Worm (Caenorhabditis elegans) whole organism, L4 larva: ENCODE measurements around the gene Y53F4B.62.

ENCODE experiments used
- F26F4.8 ChIP-seq: fragments of 200-800 bp; sonication (Bioruptor generic); conservative IDR thresholded peaks from 2 replicates; pipeline ENCODE4 v1.3.6; 2022; ENCODE audit warnings: missing genetic modification characterization, missing compliant biosample characterization
- F44E2.7 ChIP-seq: fragments of 200-800 bp; sonication (Bioruptor generic); IDR thresholded peaks from 2 replicates; pipeline ENCODE4 v2.1.2; 2022; ENCODE audit warnings: missing genetic modification characterization, missing compliant biosample characterization
- F49E8.2 ChIP-seq: sonication (generic microtip); optimal IDR thresholded peaks from 2 replicates; lab custom pipeline; 2016; ENCODE audit warnings: missing compliant biosample characterization, mild to moderate bottlenecking, missing genetic modification characterization, borderline replicate concordance
- T20F7.1 ChIP-seq: fragments of 200-800 bp; sonication (Bioruptor generic); optimal IDR thresholded peaks from 2 replicates; lab custom pipeline; 2018; ENCODE audit warnings: mild to moderate bottlenecking, missing genetic modification characterization, missing compliant biosample characterization
- T26A8.4 ChIP-seq: fragments of 200-800 bp; sonication (Bioruptor generic); IDR thresholded peaks from 2 replicates; pipeline ENCODE4 v1.3.6; 2022; ENCODE audit warnings: missing genetic modification characterization, missing compliant biosample characterization
- Y105C5A.15 ChIP-seq: fragments of 200-800 bp; sonication (Bioruptor generic); IDR thresholded peaks from 2 replicates; pipeline ENCODE4 v1.3.6; 2022; ENCODE audit warnings: missing genetic modification characterization, missing compliant biosample characterization
- Y48G9A.11 ChIP-seq: fragments of 200-800 bp; sonication (Bioruptor generic); IDR thresholded peaks from 2 replicates; pipeline ENCODE4 v1.3.6; 2022; ENCODE audit warnings: missing genetic modification reagents, missing genetic modification characterization, missing compliant biosample characterization
- Y75B8A.6 ChIP-seq: fragments of 200-800 bp; sonication (Bioruptor generic); IDR thresholded peaks from 2 replicates; pipeline ENCODE4 v1.3.6; 2022; ENCODE audit warnings: missing genetic modification reagents, missing genetic modification characterization, missing compliant biosample characterization
- ZK337.2 ChIP-seq: fragments of 200-800 bp; sonication (Bioruptor generic); IDR thresholded peaks from 2 replicates; pipeline ENCODE4 v1.3.6; 2022; ENCODE audit warnings: missing genetic modification reagents, missing genetic modification characterization, missing compliant biosample characterization
- ZK546.5 ChIP-seq, 2 experiments: sonication (generic microtip); optimal IDR thresholded peaks; 2 replicates each; lab custom pipeline; 2017; ENCODE audit warnings: missing biosample characterization in 2 of 2, missing genetic modification characterization in 2 of 2
- aha-1 ChIP-seq: fragments of 150-350 bp; peaks from one replicate; lab custom pipeline; 2014; ENCODE audit warnings: missing biosample characterization, missing genetic modification characterization
- arid-1 ChIP-seq: fragments of 200-800 bp; sonication (Bioruptor generic); conservative IDR thresholded peaks from 2 replicates; pipeline ENCODE4 v1.3.6; 2022; ENCODE audit warnings: missing genetic modification reagents, missing genetic modification characterization, missing compliant biosample characterization
- ceh-28 ChIP-seq: fragments of 150-350 bp; optimal IDR thresholded peaks from 2 replicates; lab custom pipeline; 2014; ENCODE audit warnings: missing biosample characterization, missing genetic modification reagents, missing genetic modification characterization
- ceh-32 ChIP-seq: sonication (generic microtip); optimal IDR thresholded peaks from 2 replicates; lab custom pipeline; 2016; ENCODE audit warnings: mild to moderate bottlenecking, missing genetic modification characterization, missing compliant biosample characterization; ENCODE audit not compliant: poor library complexity
- ctbp-1 ChIP-seq: fragments of 200-800 bp; sonication (Bioruptor generic); IDR thresholded peaks from 2 replicates; pipeline ENCODE4 v1.3.6; 2022; ENCODE audit warnings: missing genetic modification reagents, missing genetic modification characterization, missing compliant biosample characterization
- daf-12 ChIP-seq: fragments of 150-350 bp; optimal IDR thresholded peaks from 2 replicates; lab custom pipeline; 2014; ENCODE audit warnings: missing biosample characterization, missing genetic modification reagents, missing genetic modification characterization
- daf-16 ChIP-seq, 3 experiments: sonication (generic microtip); optimal IDR thresholded peaks; 2 replicates each; lab custom pipeline; 2016 to 2017; ENCODE audit warnings: missing genetic modification characterization in 3 of 3, missing genetic modification reagents in 3 of 3, mild to moderate bottlenecking in 2 of 3, missing compliant biosample characterization in 2 of 3, missing biosample characterization in 1 of 3, moderate library complexity in 1 of 3
- daf-19 ChIP-seq: fragments of 200-800 bp; sonication (Bioruptor generic); conservative IDR thresholded peaks from 2 replicates; pipeline ENCODE4 v1.3.6; 2022; ENCODE audit warnings: missing genetic modification characterization, missing compliant biosample characterization
- dpl-1 ChIP-seq: fragments of 150-350 bp; optimal IDR thresholded peaks from 2 replicates; lab custom pipeline; 2014; ENCODE audit warnings: missing biosample characterization, missing genetic modification reagents, missing genetic modification characterization
- egl-27 ChIP-seq: sonication (generic microtip); optimal IDR thresholded peaks from 3 replicates; lab custom pipeline; 2017; ENCODE audit warnings: missing biosample characterization, missing genetic modification reagents, missing genetic modification characterization
- lin-39 ChIP-seq: fragments of 150-350 bp; optimal IDR thresholded peaks from 2 replicates; lab custom pipeline; 2014; ENCODE audit warnings: missing biosample characterization, missing genetic modification reagents, missing genetic modification characterization
- mdl-1 ChIP-seq, 2 experiments: fragments of 150-350 bp in 1 of 2; sonication (generic microtip) in 1 of 2; optimal IDR thresholded peaks; 2 replicates each; lab custom pipeline; 2014 to 2017; ENCODE audit warnings: missing biosample characterization in 2 of 2, missing genetic modification characterization in 2 of 2
- mep-1 ChIP-seq: fragments of 150-350 bp; sonication (generic microtip); optimal IDR thresholded peaks from 3 replicates; lab custom pipeline; 2014; ENCODE audit warnings: missing biosample characterization, missing genetic modification characterization
- mxl-2 ChIP-seq: fragments of 200-800 bp; sonication (Bioruptor generic); conservative IDR thresholded peaks from 2 replicates; pipeline ENCODE4 v1.3.6; 2022; ENCODE audit warnings: missing genetic modification reagents, missing genetic modification characterization, missing compliant biosample characterization
- nhr-102 ChIP-seq: sonication (generic microtip); optimal IDR thresholded peaks from 2 replicates; lab custom pipeline; 2016; ENCODE audit warnings: mild to moderate bottlenecking, missing genetic modification characterization, moderate library complexity, missing compliant biosample characterization
- nhr-111 ChIP-seq: fragments of 200-800 bp; sonication (Bioruptor generic); optimal IDR thresholded peaks from 2 replicates; lab custom pipeline; 2018; ENCODE audit warnings: mild to moderate bottlenecking, missing genetic modification characterization, missing compliant biosample characterization
- nhr-28 ChIP-seq: fragments of 150-350 bp; optimal IDR thresholded peaks from 2 replicates; lab custom pipeline; 2014; ENCODE audit warnings: missing biosample characterization, missing genetic modification characterization
- nhr-41 ChIP-seq: fragments of 200-800 bp; sonication (Bioruptor generic); IDR thresholded peaks from 2 replicates; pipeline ENCODE4 v1.3.6; 2022; ENCODE audit warnings: missing genetic modification reagents, missing genetic modification characterization, missing compliant biosample characterization
- nhr-42 ChIP-seq: fragments of 200-800 bp; sonication (Bioruptor generic); IDR thresholded peaks from 2 replicates; pipeline ENCODE4 v1.3.6; 2022; ENCODE audit warnings: missing genetic modification characterization, missing compliant biosample characterization
- nhr-48 ChIP-seq: sonication (generic microtip); optimal IDR thresholded peaks from 2 replicates; lab custom pipeline; 2016; ENCODE audit warnings: mild to moderate bottlenecking, missing genetic modification characterization, missing compliant biosample characterization
- nhr-76 ChIP-seq: fragments of 150-350 bp; optimal IDR thresholded peaks from 2 replicates; lab custom pipeline; 2014; ENCODE audit warnings: missing biosample characterization, missing genetic modification characterization
- nhr-77 ChIP-seq: fragments of 150-350 bp; optimal IDR thresholded peaks from 2 replicates; lab custom pipeline; 2014; ENCODE audit warnings: missing biosample characterization, missing genetic modification characterization
- pqm-1 ChIP-seq: sonication (generic microtip); optimal IDR thresholded peaks from 2 replicates; lab custom pipeline; 2017; ENCODE audit warnings: missing biosample characterization, missing genetic modification characterization
- vab-7 ChIP-seq: fragments of 200-800 bp; sonication (Bioruptor generic); IDR thresholded peaks from 2 replicates; pipeline ENCODE4 v1.3.6; 2022; ENCODE audit warnings: missing genetic modification reagents, missing genetic modification characterization, missing compliant biosample characterization
- zip-2 ChIP-seq: fragments of 150-350 bp; optimal IDR thresholded peaks from 2 replicates; lab custom pipeline; 2014; ENCODE audit warnings: missing biosample characterization, missing genetic modification characterization

Y53F4B.62 gene

ce11 chrII:15165681-15166235 is 35.3 kb upstream of the Y53F4B.62 start, which contains the start of gene gst-27 (continued):
- TF ChIP-seq daf-19 (GFP tag; lab: Robert Waterston, UW) (peak; percentile 80), egl-27 (tag; lab: Kevin White, UChicago) (no peak), Y75B8A.6 (peak; percentile 83; the same call in 1 of the 2 replicates), nhr-48 (tag; lab: Kevin White, UChicago) (peak; percentile 69), mxl-2 (GFP tag; lab: Robert Waterston, UW) (0 out of 2 replicates have a peak, but pooled peaks have one; percentile 42), F49E8.2 (tag; lab: Kevin White, UChicago) (peak; percentile 72), lin-39 (tag; lab: Kevin White, UChicago) (no peak), nhr-102 (peak; percentile 73)

ce11 chrII:15164453-15164852 is 34.0 kb upstream of the Y53F4B.62 start, which contains the start of gene gst-26:
TSS of gene gst-26 (minus strand) at chrII:15164553.
- TF ChIP-seq daf-16 (GFP tag; optimal IDR thresholded peaks at IDR 0.05; lab: Kevin White, UChicago) = no peak
- peak; percentile 4 for TF ChIP-seq daf-16 (tag; optimal IDR thresholded peaks at IDR 0.05; lab: Kevin White, UChicago)
- TF ChIP-seq ZK546.5 (tag; optimal IDR thresholded peaks at IDR 0.05; lab: Kevin White, UChicago) = no peak
- no peak for TF ChIP-seq mdl-1 (tag; optimal IDR thresholded peaks at IDR 0.05; lab: Kevin White, UChicago)
- TF ChIP-seq nhr-28 = peak; percentile 17
- no peak for TF ChIP-seq ceh-32 (tag; lab: Kevin White, UChicago)
- TF ChIP-seq pqm-1 (tag; lab: Kevin White, UChicago) = peak; percentile 41
- no peak for TF ChIP-seq nhr-77
- no peak for TF ChIP-seq T26A8.4
- no peak for TF ChIP-seq ctbp-1

ce11 chrII:15158364-15158763 is 28.0 kb upstream of the Y53F4B.62 start:
- no peak for TF ChIP-seq nhr-42 (GFP tag; lab: Robert Waterston, UW)
- peak; percentile 53 for TF ChIP-seq aha-1 (tag; lab: Kevin White, UChicago)

ce11 chrII:15157880-15158279 is 27.5 kb upstream of the Y53F4B.62 start, which contains the start of gene ptr-20:
TSS of gene ptr-20 (plus strand) at chrII:15158180.
- TF ChIP-seq F44E2.7 (GFP tag; lab: Robert Waterston, UW) (no peak), nhr-41 (GFP tag; lab: Robert Waterston, UW) (no peak), daf-16 (GFP tag; optimal IDR thresholded peaks at IDR 0.05; lab: Kevin White, UChicago) (no peak), daf-16 (tag; optimal IDR thresholded peaks at IDR 0.05; lab: Kevin White, UChicago) (no peak), ceh-28 (tag; lab: Kevin White, UChicago) (no peak), T26A8.4 (no peak), zip-2 (tag; lab: Kevin White, UChicago) (no peak), arid-1 (GFP tag; lab: Robert Waterston, UW) (no peak), vab-7 (GFP tag; lab: Robert Waterston, UW) (no peak), nhr-76 (tag; lab: Kevin White, UChicago) (no peak), daf-12 (tag; lab: Kevin White, UChicago) (no peak), nhr-111 (GFP tag; lab: Kevin White, UChicago) (no peak), mep-1 (tag; lab: Kevin White, UChicago) (no peak), Y105C5A.15 (no peak), dpl-1 (GFP tag; lab: Kevin White, UChicago) (no peak), T20F7.1 (no peak), Y48G9A.11 (GFP tag; lab: Robert Waterston, UW) (no peak), ZK337.2 (GFP tag; lab: Robert Waterston, UW) (no peak), F26F4.8 (no peak)
